Worm (Caenorhabditis elegans) whole organism, late embryonic: Measurements from ENCODE around the gene F14H12.3.

Experiments used
- ceh-45 ChIP-seq: fragments of 200-800 bp; sonication (Bioruptor generic); IDR thresholded peaks from 2 replicates; pipeline ENCODE4 v1.3.6; 2022; ENCODE audit warnings: missing genetic modification reagents, missing genetic modification characterization, missing compliant biosample characterization
- elt-2 ChIP-seq: sonication (generic microtip); optimal IDR thresholded peaks from 2 replicates; lab custom pipeline; 2016; ENCODE audit warnings: missing genetic modification reagents, missing genetic modification characterization, missing compliant biosample characterization
- elt-4 ChIP-seq: sonication (generic microtip); optimal IDR thresholded peaks from 2 replicates; lab custom pipeline; 2016; ENCODE audit warnings: missing genetic modification characterization, missing compliant biosample characterization
- fax-1 ChIP-seq: sonication (generic microtip); optimal IDR thresholded peaks from 2 replicates; lab custom pipeline; 2016; ENCODE audit warnings: missing genotype, missing genetic modification characterization, missing compliant biosample characterization
- hlh-13 ChIP-seq: fragments of 200-800 bp; sonication (Bioruptor generic); optimal IDR thresholded peaks from 2 replicates; lab custom pipeline; 2018; ENCODE audit warnings: mild to moderate bottlenecking, missing genetic modification characterization, missing compliant biosample characterization
- lin-11 ChIP-seq: fragments of 200-800 bp; sonication (Bioruptor generic); optimal IDR thresholded peaks from 2 replicates; lab custom pipeline; 2018; ENCODE audit warnings: mild to moderate bottlenecking, missing genetic modification characterization, missing compliant biosample characterization
- nfya-1 ChIP-seq: sonication (generic microtip); optimal IDR thresholded peaks from 2 replicates; lab custom pipeline; 2017; ENCODE audit warnings: missing genetic modification characterization, mild to moderate bottlenecking, missing compliant biosample characterization, antibody characterized with exemption, moderate library complexity
- nhr-11 ChIP-seq: fragments of 150-350 bp; optimal IDR thresholded peaks from 2 replicates; lab custom pipeline; 2014; ENCODE audit warnings: missing biosample characterization, missing genetic modification characterization
- pax-1 ChIP-seq: fragments of 150-350 bp; optimal IDR thresholded peaks from 2 replicates; lab custom pipeline; 2014; ENCODE audit warnings: missing biosample characterization, missing genetic modification characterization
- pha-4 ChIP-seq: fragments of 150-350 bp; optimal IDR thresholded peaks from 2 replicates; lab custom pipeline; 2018; ENCODE audit warnings: missing biosample characterization, missing genetic modification reagents, missing genetic modification characterization
- tbx-7 ChIP-seq: sonication (generic microtip); optimal IDR thresholded peaks from 2 replicates; lab custom pipeline; 2016; ENCODE audit warnings: missing genotype, missing genetic modification characterization, missing compliant biosample characterization
- unc-86 ChIP-seq: sonication (generic microtip); optimal IDR thresholded peaks from 2 replicates; lab custom pipeline; 2016; ENCODE audit warnings: missing genetic modification characterization, missing compliant biosample characterization

- TF ChIP-seq nhr-11 = no peak
- TF ChIP-seq hlh-13 = no peak
- no peak for TF ChIP-seq ceh-45
- TF ChIP-seq tbx-7 = no peak
- TF ChIP-seq pha-4 (tag; lab: Kevin White, UChicago) = no peak
- TF ChIP-seq fax-1 = no peak
- TF ChIP-seq lin-11 = no peak
- no peak for TF ChIP-seq nfya-1
- no peak for TF ChIP-seq pax-1 (tag; lab: Kevin White, UChicago)
- TF ChIP-seq unc-86 = no peak
- no peak for TF ChIP-seq elt-2 (tag; lab: Kevin White, UChicago)
- no peak for TF ChIP-seq elt-4 (tag; lab: Kevin White, UChicago)
Observed at ce11 chrX:4295917-4296316, 48.1 kb upstream of the F14H12.3 start.
